Fruit fly (Drosophila melanogaster): ENCODE measurements around the gene pes.

DNA sequence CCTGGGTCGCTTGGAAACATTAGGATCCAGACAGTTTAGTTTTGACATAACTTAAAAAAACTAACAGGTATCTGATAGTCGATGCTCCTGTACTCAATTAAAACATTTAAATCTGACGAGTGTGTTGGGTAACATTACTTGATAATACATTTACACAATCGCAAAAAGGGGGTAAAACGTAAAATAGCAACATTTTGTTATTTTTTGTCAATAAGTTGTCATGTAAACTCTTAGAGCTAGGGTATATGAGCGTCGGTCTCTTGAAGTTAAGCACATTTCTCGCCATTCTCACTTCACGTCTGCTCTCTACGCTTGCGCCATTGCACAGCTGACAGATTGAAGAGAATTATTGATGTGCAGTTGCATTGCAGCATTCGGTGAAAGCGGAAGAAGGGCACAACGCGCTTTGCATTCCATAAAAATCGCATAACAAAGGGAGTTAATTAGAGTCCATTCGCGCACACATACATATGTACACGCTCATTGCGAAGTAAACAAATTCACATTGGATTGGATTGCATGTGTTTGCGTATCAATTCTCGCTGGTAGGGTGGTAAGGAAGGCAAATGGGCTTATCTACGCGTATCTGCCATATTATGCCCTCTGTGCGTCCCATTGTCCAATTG lies 9.0 kb downstream of the pes start:
- no peak for TF ChIP-seq CG8478 (optimal IDR thresholded peaks at IDR 0.05)
- TF ChIP-seq CTCF (optimal IDR thresholded peaks at IDR 0.05) = no peak
